Worm (Caenorhabditis elegans): ENCODE results near the gene arrd-2.

DNA sequence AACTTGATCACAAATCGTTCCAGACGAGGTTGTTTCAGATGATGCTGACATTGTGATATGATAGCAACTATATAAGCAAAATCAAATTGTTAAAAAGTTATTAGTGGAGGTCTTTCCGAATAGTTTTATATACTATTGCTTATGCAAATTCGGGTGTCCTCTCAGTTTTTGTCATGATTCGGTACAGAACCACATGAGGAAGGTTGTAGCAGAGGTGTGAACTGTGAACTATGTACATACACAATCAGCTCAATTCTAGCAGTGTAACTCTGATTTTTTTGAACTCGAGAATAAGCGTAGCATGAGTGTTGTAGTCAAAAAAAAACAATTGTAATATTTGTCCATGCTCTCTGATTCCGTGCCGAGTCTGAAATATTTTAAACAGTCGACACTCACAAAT is 4.5 kb upstream of the arrd-2 start, which contains the start of gene Y51B9A.6:
- TF ChIP-seq med-1 (GFP tag; optimal IDR thresholded peaks at IDR 0.05; ENCODE audit: insufficient read depth) (no peak), ztf-23 (GFP tag; IDR thresholded peaks at IDR 0.05) (no peak), flt-1 (GFP tag; IDR thresholded peaks at IDR 0.05) (no peak), klf-2 (GFP tag; conservative IDR thresholded peaks at IDR 0.05) (no peak), cog-1 (tag; optimal IDR thresholded peaks at IDR 0.05) (no peak)
